Fruit fly (Drosophila melanogaster) whole organism, wandering third instar larva: Measurements from ENCODE around the gene Psf2.

Source experiments
- Abd-B ChIP-seq: fragments of >200 bp; optimal IDR thresholded peaks from 2 replicates; lab custom pipeline; 2017; ENCODE audit warnings: missing biosample characterization, missing genetic modification characterization
- Hr78 ChIP-seq: fragments of >200 bp; optimal IDR thresholded peaks from 2 replicates; lab custom pipeline; 2017; ENCODE audit warnings: missing biosample characterization, missing genetic modification characterization
- Hr83 ChIP-seq: fragments of 200-300 bp; sonication (Bioruptor generic); optimal IDR thresholded peaks from 2 replicates; lab custom pipeline; 2016; ENCODE audit warnings: missing biosample characterization, mild to moderate bottlenecking, missing genetic modification characterization, moderate library complexity; ENCODE audit not compliant: poor library complexity, severe bottlenecking
- Mio ChIP-seq: sonication (Bioruptor generic); optimal IDR thresholded peaks from 2 replicates; lab custom pipeline; 2016; ENCODE audit warnings: missing biosample characterization, missing genetic modification characterization
- Myc ChIP-seq: fragments of >200 bp; optimal IDR thresholded peaks from 2 replicates; lab custom pipeline; 2017
- lola ChIP-seq: fragments of >200 bp; optimal IDR thresholded peaks from 2 replicates; lab custom pipeline; 2017; ENCODE audit warnings: missing biosample characterization, missing genetic modification characterization
- pan ChIP-seq: fragments of >200 bp; optimal IDR thresholded peaks from 2 replicates; lab custom pipeline; 2017
- usp ChIP-seq: fragments of >200 bp; optimal IDR thresholded peaks from 2 replicates; lab custom pipeline; 2017; ENCODE audit warnings: missing biosample characterization, missing genetic modification characterization

DNA sequence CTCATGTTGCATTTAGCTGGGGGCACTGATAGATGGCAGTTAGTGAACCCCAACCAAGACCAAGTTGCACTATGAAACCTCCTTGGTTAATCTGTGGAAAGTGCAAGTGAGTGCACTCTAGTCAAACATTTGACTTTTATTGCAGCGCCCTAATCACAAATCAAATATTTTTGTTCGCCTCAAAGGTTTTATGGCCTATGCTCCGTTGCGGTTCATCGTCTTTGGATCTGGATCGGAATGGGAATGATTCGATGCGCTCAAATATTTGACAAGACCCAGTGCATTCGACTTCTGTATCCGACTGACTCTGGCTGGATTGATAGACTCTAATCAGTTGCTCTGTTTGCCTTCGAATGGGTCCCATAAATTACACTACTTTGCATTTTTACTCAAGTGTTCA is 22.2 kb downstream of the Psf2 start:
- TF ChIP-seq lola (no peak), Myc (lab: Kevin White, UChicago) (no peak), Mio (GFP tag; lab: Kevin White, UChicago) (no peak), pan (no peak), Hr83 (GFP tag; lab: Kevin White, UChicago) (no peak), Abd-B (GFP tag; lab: Kevin White, UChicago) (no peak), Hr78 (GFP tag; lab: Kevin White, UChicago) (no peak), usp (no peak)
